Fruit fly (Drosophila melanogaster): Measurements from ENCODE around the gene CG11398.

The CG11398 gene

dm6 chrX:1231707-1232106, 16.8 kb upstream of the CG11398 start:
- TF ChIP-seq CG34224 (GFP tag; IDR thresholded peaks at IDR 0.05; ENCODE audit: partially characterized antibody) (no peak), Drgx (GFP tag; IDR thresholded peaks at IDR 0.05) (peak; percentile 62), lola (GFP tag; optimal IDR thresholded peaks at IDR 0.05) (no peak)

DNA sequence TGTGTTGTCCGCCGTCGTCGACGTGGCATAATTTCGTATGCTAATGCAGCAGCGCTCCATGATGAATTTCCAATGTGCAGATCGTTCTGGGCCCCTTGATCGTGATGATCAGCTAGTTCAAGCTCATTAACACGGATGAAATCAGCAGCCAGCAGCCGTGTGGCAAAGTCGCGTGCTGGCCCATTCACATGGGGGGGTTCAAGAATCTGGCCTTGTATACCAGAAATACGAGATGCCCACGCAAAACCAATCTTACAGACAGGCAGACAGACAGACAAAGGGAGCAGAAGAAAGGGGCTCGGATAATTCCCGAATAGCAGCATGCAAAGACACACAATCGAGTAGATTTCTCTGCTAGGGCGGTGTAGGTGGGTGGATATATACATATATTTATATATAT, 14.6 kb upstream of the CG11398 start:
- TF ChIP-seq esg (GFP tag; conservative IDR thresholded peaks at IDR 0.05): no peak
- no peak for TF ChIP-seq CG1529 (GFP tag; optimal IDR thresholded peaks at IDR 0.05)
- TF ChIP-seq CG4282 (GFP tag; optimal IDR thresholded peaks at IDR 0.05): no peak
- TF ChIP-seq sr (GFP tag; IDR thresholded peaks at IDR 0.05): peak; percentile 84
- TF ChIP-seq onecut (GFP tag; IDR thresholded peaks at IDR 0.05): no peak
- no peak for TF ChIP-seq zen (tag; optimal IDR thresholded peaks at IDR 0.05)
- 0 out of 2 replicates have a peak, but pooled peaks have one; percentile 17 for TF ChIP-seq tna (GFP tag; IDR thresholded peaks at IDR 0.05; ENCODE audit: partially characterized antibody)
- peak; percentile 8 for TF ChIP-seq Med (GFP tag)
- no peak for TF ChIP-seq aop (GFP tag; IDR thresholded peaks at IDR 0.05)
- TF ChIP-seq CG10959 (GFP tag; IDR thresholded peaks at IDR 0.05): no peak
- no peak for TF ChIP-seq sisA (GFP tag; IDR thresholded peaks at IDR 0.05)
- TF ChIP-seq zen2 (GFP tag; IDR thresholded peaks at IDR 0.05; ENCODE audit: partially characterized antibody): no peak
- TF ChIP-seq Six4 (GFP tag; optimal IDR thresholded peaks at IDR 0.05): no peak
- no peak for TF ChIP-seq dmrt99B (tag; optimal IDR thresholded peaks at IDR 0.05)
- TF ChIP-seq mld (GFP tag; IDR thresholded peaks at IDR 0.05; ENCODE audit: partially characterized antibody): no peak
- TF ChIP-seq CG16815 (GFP tag; optimal IDR thresholded peaks at IDR 0.05): no peak
- TF ChIP-seq ap (GFP tag; IDR thresholded peaks at IDR 0.05): no peak
- peak; percentile 56; the same call in 1 of the 2 replicates for TF ChIP-seq vvl (GFP tag; IDR thresholded peaks at IDR 0.05)
- TF ChIP-seq bowl (GFP tag; IDR thresholded peaks at IDR 0.05): no peak
- no peak for TF ChIP-seq h (optimal IDR thresholded peaks at IDR 0.05)
- TF ChIP-seq chif (GFP tag; optimal IDR thresholded peaks at IDR 0.05): no peak
- no peak for TF ChIP-seq gfzf (GFP tag; optimal IDR thresholded peaks at IDR 0.05)
- TF ChIP-seq CG13287 (GFP tag; IDR thresholded peaks at IDR 0.05; ENCODE audit: partially characterized antibody): no peak
- no peak for TF ChIP-seq CG7786 (GFP tag; optimal IDR thresholded peaks at IDR 0.05)
- no peak for TF ChIP-seq ash1 (GFP tag; optimal IDR thresholded peaks at IDR 0.05)
- no peak for TF ChIP-seq exex (tag; optimal IDR thresholded peaks at IDR 0.05)
- no peak for TF ChIP-seq CG12104 (GFP tag; optimal IDR thresholded peaks at IDR 0.05)
- no peak for TF ChIP-seq pnt (GFP tag; optimal IDR thresholded peaks at IDR 0.05)
- no peak for TF ChIP-seq CG6654 (GFP tag; optimal IDR thresholded peaks at IDR 0.05)
- no peak for TF ChIP-seq slp2 (GFP tag; optimal IDR thresholded peaks at IDR 0.05)
- TF ChIP-seq cwo (GFP tag; optimal IDR thresholded peaks at IDR 0.05): peak; percentile 69
- TF ChIP-seq CG3281 (GFP tag; optimal IDR thresholded peaks at IDR 0.05): no peak
- TF ChIP-seq fd96Cb (tag; optimal IDR thresholded peaks at IDR 0.05): no peak
- peak; percentile 35 for TF ChIP-seq sd (tag; optimal IDR thresholded peaks at IDR 0.05)
- TF ChIP-seq CG16813 (GFP tag; IDR thresholded peaks at IDR 0.05; ENCODE audit: partially characterized antibody): no peak
- TF ChIP-seq Dad (GFP tag; optimal IDR thresholded peaks at IDR 0.05): no peak
- TF ChIP-seq Poxn (GFP tag; IDR thresholded peaks at IDR 0.05): no peak
- no peak for TF ChIP-seq CG31365 (tag; optimal IDR thresholded peaks at IDR 0.05)
- TF ChIP-seq Sry-δ (GFP tag; optimal IDR thresholded peaks at IDR 0.05): no peak
- TF ChIP-seq CG15601 (tag; optimal IDR thresholded peaks at IDR 0.05): no peak
- no peak for TF ChIP-seq Opbp (GFP tag; IDR thresholded peaks at IDR 0.05; ENCODE audit: partially characterized antibody)
- TF ChIP-seq tap (tag; optimal IDR thresholded peaks at IDR 0.05): no peak

All from whole organism, embryonic.